Fruit fly (Drosophila melanogaster) whole organism, embryonic: ENCODE results near the gene kirre.

Experiments
- CG10147 ChIP-seq: fragments of 200-800 bp; sonication (Bioruptor generic); optimal IDR thresholded peaks from 2 replicates; lab custom pipeline; 2019; ENCODE audit warnings: missing biosample characterization, mild to moderate bottlenecking, missing genetic modification characterization, moderate library complexity
- CG16779 ChIP-seq: fragments of 200-800 bp; sonication (Bioruptor generic); IDR thresholded peaks from 2 replicates; pipeline ENCODE4 v1.3.6; 2022; ENCODE audit warnings: missing biosample characterization, missing genetic modification characterization
- bsh ChIP-seq, 2 experiments: fragments of 200-800 bp; sonication (Bioruptor generic); optimal IDR thresholded peaks; 2 replicates each; lab custom pipeline; 2017 to 2018; ENCODE audit warnings: mild to moderate bottlenecking in 2 of 2, missing biosample characterization in 2 of 2, missing genetic modification characterization in 2 of 2, moderate library complexity in 1 of 2
- crol ChIP-seq: fragments of 200-800 bp; sonication (Bioruptor generic); IDR thresholded peaks from 2 replicates; pipeline ENCODE4 v1.3.6; 2022; ENCODE audit warnings: missing biosample characterization, missing genetic modification characterization
- nau ChIP-seq: fragments of 200-800 bp; sonication (Bioruptor generic); optimal IDR thresholded peaks from 3 replicates; lab custom pipeline; 2017; ENCODE audit warnings: missing biosample characterization, mild to moderate bottlenecking, missing genetic modification characterization, missing genetic modification reagents
- tna ChIP-seq: fragments of 200-800 bp; sonication (Bioruptor generic); IDR thresholded peaks from 2 replicates; pipeline ENCODE4 v1.3.6; 2022; ENCODE audit warnings: missing biosample characterization, missing genetic modification characterization; ENCODE audit not compliant: partially characterized antibody

kirre gene

DNA sequence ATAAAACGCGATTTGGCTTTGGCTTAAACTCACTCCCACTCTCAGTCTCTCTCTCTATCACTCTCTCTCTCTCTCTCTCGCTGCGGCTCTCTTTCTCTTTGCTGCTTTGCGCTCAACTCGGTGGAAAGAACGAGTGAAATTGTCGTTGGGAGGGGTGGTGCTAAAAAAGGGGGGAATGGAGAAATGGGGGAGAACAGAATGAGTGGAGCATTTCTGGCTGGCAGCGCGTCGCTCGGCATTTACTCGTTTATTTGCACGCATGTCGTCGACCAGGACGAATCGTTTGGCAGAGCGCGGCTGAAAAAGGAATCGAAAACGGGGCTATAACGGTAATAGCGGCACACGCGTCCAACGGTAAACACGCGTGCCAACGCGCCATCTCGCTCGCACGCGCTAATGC, 436.0 kb downstream of the kirre start, which contains the start of gene dnc (continued):
- peak; percentile 59 for TF ChIP-seq tna (GFP tag; lab: Robert Waterston, UW)
- TF ChIP-seq bsh (GFP tag; optimal IDR thresholded peaks at IDR 0.05; lab: Kevin White, UChicago): peak in 1 of 2 experiments; percentile 49
- TF ChIP-seq crol: peak; percentile 91
- no peak for TF ChIP-seq CG10147 (GFP tag; lab: Kevin White, UChicago)
- no peak for TF ChIP-seq nau (GFP tag; lab: Kevin White, UChicago)
- peak; percentile 68 for TF ChIP-seq CG16779 (GFP tag; lab: Robert Waterston, UW)
